Worm (Caenorhabditis elegans): ENCODE data around the gene F53A2.9.

The F53A2.9 gene

DNA sequence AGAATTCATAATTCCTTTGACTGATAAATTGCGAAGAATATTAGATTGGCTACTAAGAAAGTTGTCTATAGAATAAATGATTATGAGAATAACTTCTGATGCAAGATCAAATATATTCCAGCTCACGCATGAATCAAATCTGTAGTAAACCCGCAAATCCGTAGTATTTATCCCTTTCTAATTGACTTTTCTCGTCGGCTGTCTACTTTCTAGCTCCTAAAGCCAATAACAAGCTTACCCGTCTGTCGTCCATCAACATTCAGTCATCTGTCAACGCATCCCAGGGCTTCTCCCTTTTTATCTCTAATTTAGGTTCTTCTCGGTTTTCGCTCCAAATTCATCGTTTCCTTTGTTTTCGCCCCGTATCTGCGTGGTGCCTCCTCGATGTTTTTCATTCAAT, 10.3 kb downstream of the F53A2.9 start (continued):
- TF ChIP-seq egrh-3 (GFP tag; IDR thresholded peaks at IDR 0.05) (no peak), F55B11.4 (tag; optimal IDR thresholded peaks at IDR 0.05; ENCODE audit: borderline replicate concordance, insufficient read depth) (no peak)

DNA sequence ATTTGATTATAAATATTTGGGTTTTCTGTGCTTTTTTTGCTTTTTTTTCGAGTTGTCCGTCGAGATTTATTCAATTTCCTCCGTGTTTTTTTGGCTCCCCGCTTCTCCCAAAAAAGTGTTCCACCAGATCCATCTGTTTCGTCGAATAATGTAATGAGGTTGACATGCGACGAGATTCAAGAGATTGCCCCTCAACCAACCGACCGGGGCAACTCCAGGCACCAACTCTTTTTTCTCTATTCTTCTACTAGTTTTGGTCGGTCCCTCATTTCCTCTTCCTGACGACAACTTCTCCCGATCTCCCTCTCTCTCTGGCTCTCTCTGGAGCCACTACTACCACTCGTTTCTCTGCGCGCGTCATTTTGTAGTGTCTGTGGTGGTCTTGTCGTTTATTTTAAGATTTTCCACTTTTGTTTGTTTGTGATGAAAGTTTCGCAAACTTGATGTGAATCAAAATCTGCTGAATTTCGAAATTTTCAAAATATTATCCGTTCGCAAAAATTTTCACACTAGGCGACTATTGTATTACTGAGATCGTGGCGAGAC, 11.3 kb downstream of the F53A2.9 start:
- TF ChIP-seq zfh-2 (GFP tag; conservative IDR thresholded peaks at IDR 0.05) (peak; percentile 35; the same call in 1 of the 2 replicates), Y67H2A.10 (GFP tag; conservative IDR thresholded peaks at IDR 0.05) (no peak), Y53F4B.3 (GFP tag; IDR thresholded peaks at IDR 0.05) (no peak), let-526 (GFP tag; IDR thresholded peaks at IDR 0.05) (no peak), lin-54 (GFP tag; optimal IDR thresholded peaks at IDR 0.05) (no peak), cebp-1 (GFP tag; IDR thresholded peaks at IDR 0.05) (no peak), cebp-1 (tag; optimal IDR thresholded peaks at IDR 0.05) (peak; percentile 48), F23B12.7 (tag; optimal IDR thresholded peaks at IDR 0.05; ENCODE audit: insufficient read depth) (no peak), bed-1 (GFP tag; IDR thresholded peaks at IDR 0.05) (no peak)

DNA sequence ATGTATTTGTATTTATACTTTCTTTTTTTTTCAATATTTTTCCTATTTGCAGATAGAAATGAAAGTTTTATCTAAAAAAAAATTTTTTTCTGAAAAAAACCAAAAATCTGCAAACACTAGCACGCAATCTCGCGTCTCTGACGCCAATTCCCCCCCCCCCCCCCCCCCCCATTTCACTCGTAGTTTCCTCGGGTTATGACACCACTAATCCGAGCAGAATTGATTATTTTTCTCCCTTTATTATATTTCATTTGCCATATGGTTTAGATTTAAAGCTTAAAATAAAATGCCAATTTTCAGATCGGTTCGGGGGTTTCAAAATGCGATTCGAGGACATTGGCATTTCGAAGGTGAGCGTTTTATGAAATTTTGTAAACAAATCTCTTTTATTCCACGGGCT, 12.4 kb downstream of the F53A2.9 start, which contains the start of gene mtm-6:
Gene mtm-6 (plus strand): TSS at position 301 of the 400 bp plus-strand sequence.
- no peak for TF ChIP-seq lsy-27 (tag; optimal IDR thresholded peaks at IDR 0.05; ENCODE audit: borderline replicate concordance, insufficient read depth)
- TF ChIP-seq atf-7 (tag; optimal IDR thresholded peaks at IDR 0.05), result peak; percentile 27
- TF ChIP-seq F52B5.7 (tag; optimal IDR thresholded peaks at IDR 0.05), result no peak
- TF ChIP-seq Y79H2A.3 (GFP tag; conservative IDR thresholded peaks at IDR 0.05), result no peak
- TF ChIP-seq hsf-1 (GFP tag; IDR thresholded peaks at IDR 0.05), result no peak
- no peak for TF ChIP-seq nfya-2 (GFP tag; IDR thresholded peaks at IDR 0.05)
- no peak for TF ChIP-seq attf-6 (GFP tag; IDR thresholded peaks at IDR 0.05)
- TF ChIP-seq Y95B8A.8 (GFP tag; IDR thresholded peaks at IDR 0.05), result no peak
- no peak for TF ChIP-seq dpff-1 (tag; optimal IDR thresholded peaks at IDR 0.05)
- no peak for TF ChIP-seq lin-35 (GFP tag; optimal IDR thresholded peaks at IDR 0.05)
- TF ChIP-seq F55B11.4 (tag; optimal IDR thresholded peaks at IDR 0.05; ENCODE audit: borderline replicate concordance, insufficient read depth), result no peak
- peak; percentile 49 for TF ChIP-seq fkh-3 (tag; optimal IDR thresholded peaks at IDR 0.05)
- no peak for TF ChIP-seq C06A6.2 (GFP tag; conservative IDR thresholded peaks at IDR 0.05)
- TF ChIP-seq nhr-120 (GFP tag; IDR thresholded peaks at IDR 0.05), result no peak
- TF ChIP-seq let-607 (tag; optimal IDR thresholded peaks at IDR 0.05), result no peak
- no peak for TF ChIP-seq tbx-9 (tag; optimal IDR thresholded peaks at IDR 0.05; ENCODE audit: borderline replicate concordance)
- peak; percentile 43; the same call in 1 of the 2 replicates for TF ChIP-seq B0336.3 (GFP tag; IDR thresholded peaks at IDR 0.05)
- no peak for TF ChIP-seq F10E7.11 (tag; optimal IDR thresholded peaks at IDR 0.05)
- no peak for TF ChIP-seq C17E4.6 (GFP tag; IDR thresholded peaks at IDR 0.05)
- no peak for TF ChIP-seq nhr-27 (tag; optimal IDR thresholded peaks at IDR 0.05)
- TF ChIP-seq dox-1 (GFP tag; IDR thresholded peaks at IDR 0.05), result peak; percentile 35; the same call in 1 of the 2 replicates
- no peak for TF ChIP-seq let-526 (GFP tag; IDR thresholded peaks at IDR 0.05)
- no peak for TF ChIP-seq ets-4 (GFP tag; optimal IDR thresholded peaks at IDR 0.05)
- TF ChIP-seq F37B4.10 (GFP tag; IDR thresholded peaks at IDR 0.05), result no peak
- TF ChIP-seq snpc-3.4 (tag; optimal IDR thresholded peaks at IDR 0.05), result no peak
- no peak for TF ChIP-seq bed-2 (GFP tag; IDR thresholded peaks at IDR 0.05)
- TF ChIP-seq Y67H2A.10 (GFP tag; conservative IDR thresholded peaks at IDR 0.05), result no peak
- TF ChIP-seq ceh-58 (GFP tag; IDR thresholded peaks at IDR 0.05), result no peak
- TF ChIP-seq athp-1 (tag; optimal IDR thresholded peaks at IDR 0.05), result peak; percentile 25
- no peak for TF ChIP-seq F23B12.7 (tag; optimal IDR thresholded peaks at IDR 0.05; ENCODE audit: insufficient read depth)
- TF ChIP-seq F49E8.2 (tag; optimal IDR thresholded peaks at IDR 0.05; ENCODE audit: insufficient read depth), result no peak
- TF ChIP-seq B0261.1 (tag; optimal IDR thresholded peaks at IDR 0.05), result no peak
- peak; percentile 41 for TF ChIP-seq tlf-1 (GFP tag; optimal IDR thresholded peaks at IDR 0.05)
- TF ChIP-seq T07F8.4 (tag; optimal IDR thresholded peaks at IDR 0.05), result no peak
- TF ChIP-seq tbp1 (GFP tag; optimal IDR thresholded peaks at IDR 0.05), result peak; percentile 6
- TF ChIP-seq F39B2.1 (GFP tag; IDR thresholded peaks at IDR 0.05), result no peak
- no peak for TF ChIP-seq mes-4 (tag; optimal IDR thresholded peaks at IDR 0.05)
- TF ChIP-seq cebp-1 (GFP tag; IDR thresholded peaks at IDR 0.05), result no peak
- peak; percentile 43 for TF ChIP-seq cebp-1 (tag; optimal IDR thresholded peaks at IDR 0.05)
